Fruit fly (Drosophila melanogaster): ENCODE results near the gene Tmtc4.

DNA sequence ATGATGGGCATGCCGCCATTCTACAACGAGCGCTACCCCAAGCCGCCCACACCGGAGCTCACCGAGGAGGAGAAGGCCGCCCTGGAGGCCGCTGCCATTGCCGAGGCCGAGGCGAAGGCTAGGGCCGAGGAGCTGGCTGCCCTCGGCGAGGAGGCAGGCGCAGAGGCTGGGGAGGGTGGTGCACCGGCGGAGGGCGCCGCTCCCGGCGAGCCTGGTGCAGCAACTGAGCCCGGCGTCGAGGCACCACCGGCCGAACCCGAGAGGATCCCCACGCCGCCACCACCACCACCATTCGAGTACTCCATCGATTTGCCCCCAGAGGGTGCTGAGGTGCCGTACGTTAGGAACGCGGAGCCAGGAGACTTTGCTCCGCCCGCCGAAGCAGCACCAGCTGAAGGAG is 45.8 kb upstream of the Tmtc4 start:
- TF ChIP-seq h (optimal IDR thresholded peaks at IDR 0.05) (no peak), Myc (optimal IDR thresholded peaks at IDR 0.05) (no peak), psq (optimal IDR thresholded peaks at IDR 0.05) (no peak), Sin3A (optimal IDR thresholded peaks at IDR 0.05) (no peak), insv (optimal IDR thresholded peaks at IDR 0.05) (no peak), ttk (optimal IDR thresholded peaks at IDR 0.05) (no peak)

Measured in Kc167 (cell line).